Fruit fly (Drosophila melanogaster) whole organism, wandering third instar larva: ENCODE results near the gene mora.

Experiments used
- HLH106 ChIP-seq: fragments of 200-800 bp; optimal IDR thresholded peaks from 3 replicates; lab custom pipeline; 2019; ENCODE audit warnings: missing biosample characterization, mild to moderate bottlenecking, missing genetic modification characterization, moderate library complexity
- Hr83 ChIP-seq: fragments of 200-300 bp; sonication (Bioruptor generic); optimal IDR thresholded peaks from 2 replicates; lab custom pipeline; 2016; ENCODE audit warnings: missing biosample characterization, mild to moderate bottlenecking, missing genetic modification characterization, moderate library complexity; ENCODE audit not compliant: poor library complexity, severe bottlenecking
- Vsx2 ChIP-seq: fragments of 200-300, 225-300 bp; sonication (Bioruptor generic); optimal IDR thresholded peaks from 2 replicates; lab custom pipeline; 2018; ENCODE audit warnings: missing biosample characterization, missing genetic modification characterization; ENCODE audit not compliant: partially characterized antibody
- lola ChIP-seq: fragments of >200 bp; optimal IDR thresholded peaks from 2 replicates; lab custom pipeline; 2017; ENCODE audit warnings: missing biosample characterization, missing genetic modification characterization
- pan ChIP-seq: fragments of >200 bp; optimal IDR thresholded peaks from 2 replicates; lab custom pipeline; 2017
- sv ChIP-seq: fragments of 200-800 bp; sonication (Bioruptor generic); optimal IDR thresholded peaks from 3 replicates; lab custom pipeline; 2016; ENCODE audit warnings: missing biosample characterization, missing genetic modification characterization

dm6 chr3R:24216017-24216416, 29.9 kb downstream of the mora start:
- no peak for TF ChIP-seq sv (GFP tag; lab: Kevin White, UChicago)
- no peak for TF ChIP-seq Vsx2 (GFP tag; lab: Kevin White, UChicago)
- no peak for TF ChIP-seq lola
- TF ChIP-seq HLH106 (tag; lab: Kevin White, UChicago): no peak
- no peak for TF ChIP-seq pan (lab: Kevin White, UChicago)
- TF ChIP-seq Hr83 (GFP tag; lab: Kevin White, UChicago): no peak
